Fruit fly (Drosophila melanogaster): ENCODE data around the gene Mp.

dm6 chr3L:7091331-7091904 is 92.8 kb downstream of the Mp start:
- TF ChIP-seq pan (optimal IDR thresholded peaks at IDR 0.05) (no peak), tai (GFP tag; optimal IDR thresholded peaks at IDR 0.05) (no peak), ey (GFP tag; optimal IDR thresholded peaks at IDR 0.05) (no peak), jim (GFP tag; optimal IDR thresholded peaks at IDR 0.05) (no peak), sv (GFP tag; optimal IDR thresholded peaks at IDR 0.05) (no peak), Mio (GFP tag; optimal IDR thresholded peaks at IDR 0.05) (no peak), Dif (GFP tag; optimal IDR thresholded peaks at IDR 0.05; ENCODE audit: partially characterized antibody) (no peak), OdsH (GFP tag; optimal IDR thresholded peaks at IDR 0.05) (no peak), Vsx2 (GFP tag; optimal IDR thresholded peaks at IDR 0.05; ENCODE audit: partially characterized antibody) (no peak), usp (GFP tag; optimal IDR thresholded peaks at IDR 0.05) (no peak), dl (GFP tag; optimal IDR thresholded peaks at IDR 0.05; ENCODE audit: insufficient read depth in 1 of 2, partially characterized antibody in 2 of 2) (no peak), psq (GFP tag; optimal IDR thresholded peaks at IDR 0.05) (no peak), woc (GFP tag; optimal IDR thresholded peaks at IDR 0.05) (no peak)
